Fruit fly (Drosophila melanogaster) whole organism, embryonic: Measurements from ENCODE around the gene Ldsdh1.

Source experiments
- Atf3 ChIP-seq: fragments of 200-800 bp; sonication (Bioruptor generic); optimal IDR thresholded peaks from 3 replicates; lab custom pipeline; 2016; ENCODE audit warnings: missing biosample characterization, missing genetic modification characterization
- Bteb2 ChIP-seq: fragments of 200-800 bp; sonication (Bioruptor generic); optimal IDR thresholded peaks from 2 replicates; lab custom pipeline; 2016; ENCODE audit warnings: missing biosample characterization, missing genetic modification characterization
- CG10366 ChIP-seq: fragments of 200-800 bp; sonication (Bioruptor generic); IDR thresholded peaks from 2 replicates; pipeline ENCODE4 v1.3.6; 2022; ENCODE audit warnings: missing biosample characterization, missing genetic modification characterization
- CG10565 ChIP-seq: fragments of 200-800 bp; sonication (Bioruptor generic); optimal IDR thresholded peaks from 3 replicates; lab custom pipeline; 2016; ENCODE audit warnings: missing biosample characterization, mild to moderate bottlenecking, missing genetic modification characterization
- CG10979 ChIP-seq: fragments of 200-800 bp; sonication (Bioruptor generic); optimal IDR thresholded peaks from 2 replicates; lab custom pipeline; 2018; ENCODE audit warnings: missing biosample characterization, mild to moderate bottlenecking, missing genetic modification characterization, moderate library complexity
- CG11560 ChIP-seq: fragments of 200-800 bp; sonication (Bioruptor generic); IDR thresholded peaks from 3 replicates; pipeline ENCODE4 v1.3.6; 2022; ENCODE audit warnings: missing biosample characterization, missing genetic modification characterization
- CG11695 ChIP-seq: fragments of 200-800 bp; sonication (Bioruptor generic); IDR thresholded peaks from 3 replicates; pipeline ENCODE4 v1.3.6; 2022; ENCODE audit warnings: missing biosample characterization, missing genetic modification characterization
- CG13775 ChIP-seq: fragments of 200-800 bp; sonication (Bioruptor generic); optimal IDR thresholded peaks from 3 replicates; lab custom pipeline; 2017; ENCODE audit warnings: missing biosample characterization, mild to moderate bottlenecking, missing genetic modification characterization
- CG14667 ChIP-seq: fragments of 200-800 bp; sonication (Bioruptor generic); IDR thresholded peaks from 2 replicates; pipeline ENCODE4 v1.3.6; 2022; ENCODE audit warnings: missing biosample characterization, missing genetic modification characterization
- CG1603 ChIP-seq: fragments of 200-800 bp; sonication (Bioruptor generic); optimal IDR thresholded peaks from 2 replicates; lab custom pipeline; 2019; ENCODE audit warnings: missing biosample characterization, mild to moderate bottlenecking, missing genetic modification characterization, moderate library complexity
- CG17568 ChIP-seq: fragments of 200-800 bp; sonication (Bioruptor generic); optimal IDR thresholded peaks from 2 replicates; lab custom pipeline; 2018; ENCODE audit warnings: missing biosample characterization, mild to moderate bottlenecking, missing genetic modification characterization, moderate library complexity
- CG18011 ChIP-seq: fragments of 200-800 bp; sonication (Bioruptor generic); optimal IDR thresholded peaks from 2 replicates; lab custom pipeline; 2017; ENCODE audit warnings: missing biosample characterization, missing genetic modification characterization, mild to moderate bottlenecking, moderate library complexity, missing genotype
- CG2678 ChIP-seq: fragments of 200-800 bp; sonication (Bioruptor generic); optimal IDR thresholded peaks from 3 replicates; lab custom pipeline; 2019; ENCODE audit warnings: missing biosample characterization, mild to moderate bottlenecking, missing genetic modification characterization, moderate library complexity
- CG4328 ChIP-seq: fragments of 200-800 bp; sonication (Bioruptor generic); optimal IDR thresholded peaks from 3 replicates; lab custom pipeline; 2017; ENCODE audit warnings: missing biosample characterization, missing genetic modification reagents, missing genetic modification characterization
- CG4730 ChIP-seq: fragments of 200-800 bp; sonication (Bioruptor generic); IDR thresholded peaks from 2 replicates; pipeline ENCODE4 v1.3.6; 2022; ENCODE audit warnings: missing biosample characterization, missing genetic modification characterization
- CG7372 ChIP-seq: fragments of 200-800 bp; sonication (Bioruptor generic); IDR thresholded peaks from 2 replicates; pipeline ENCODE4 v1.3.6; 2022; ENCODE audit warnings: missing biosample characterization, missing genetic modification characterization
- CHES-1-like ChIP-seq: fragments of 200-800 bp; sonication (Bioruptor generic); optimal IDR thresholded peaks from 2 replicates; lab custom pipeline; 2016; ENCODE audit warnings: missing biosample characterization, missing genetic modification characterization
- CkIIα-i1 ChIP-seq: fragments of 200-800 bp; sonication (Bioruptor generic); IDR thresholded peaks from 2 replicates; pipeline ENCODE4 v1.3.6; 2022; ENCODE audit warnings: missing biosample characterization, missing genetic modification characterization
- CrebB ChIP-seq: fragments of 200-800 bp; sonication (Bioruptor generic); optimal IDR thresholded peaks from 3 replicates; lab custom pipeline; 2018; ENCODE audit warnings: missing biosample characterization, mild to moderate bottlenecking, missing genetic modification characterization
- Dbx ChIP-seq: fragments of 200-800 bp; sonication (Bioruptor generic); IDR thresholded peaks from 3 replicates; pipeline ENCODE4 v1.3.6; 2022; ENCODE audit warnings: missing biosample characterization, missing genetic modification characterization
- Dip2 ChIP-seq: fragments of 200-800 bp; sonication (Bioruptor generic); IDR thresholded peaks from 2 replicates; pipeline ENCODE4 v1.3.6; 2022; ENCODE audit warnings: missing biosample characterization, missing genetic modification characterization
- GATAe ChIP-seq: fragments of 200-800 bp; sonication (Bioruptor generic); conservative IDR thresholded peaks from 2 replicates; pipeline ENCODE4 v1.3.6; 2022; ENCODE audit warnings: missing biosample characterization, missing genetic modification characterization
- HHEX ChIP-seq: fragments of 200-800 bp; sonication (Bioruptor generic); optimal IDR thresholded peaks from 3 replicates; lab custom pipeline; 2017; ENCODE audit warnings: missing biosample characterization, mild to moderate bottlenecking, missing genetic modification characterization, missing genetic modification reagents
- Hr51 ChIP-seq, 2 experiments: fragments of 200-800 bp; sonication (Bioruptor generic); optimal IDR thresholded peaks; 2 replicates in 1 of 2; 3 replicates in 1 of 2; lab custom pipeline; 2016 to 2018; ENCODE audit warnings: missing biosample characterization in 2 of 2, missing genetic modification characterization in 2 of 2, mild to moderate bottlenecking in 1 of 2, moderate library complexity in 1 of 2
- NfI ChIP-seq: fragments of 200-800 bp; sonication (Bioruptor generic); optimal IDR thresholded peaks from 3 replicates; lab custom pipeline; 2018; ENCODE audit warnings: missing biosample characterization, mild to moderate bottlenecking, missing genetic modification characterization, moderate library complexity
- Ravus ChIP-seq: fragments of 200-800 bp; sonication (Bioruptor generic); IDR thresholded peaks from 2 replicates; pipeline ENCODE4 v1.3.6; 2022; ENCODE audit warnings: missing biosample characterization, missing genetic modification characterization
- bcd ChIP-seq: fragments of 200-800 bp; sonication (Bioruptor generic); optimal IDR thresholded peaks from 2 replicates; lab custom pipeline; 2017; ENCODE audit warnings: missing biosample characterization, mild to moderate bottlenecking, missing genetic modification characterization
- br ChIP-seq: fragments of >200 bp; optimal IDR thresholded peaks from 2 replicates; lab custom pipeline; 2017
- en ChIP-seq: fragments of 200-800 bp; sonication (Bioruptor generic); optimal IDR thresholded peaks from 2 replicates; lab custom pipeline; 2016; ENCODE audit warnings: missing biosample characterization, missing genetic modification characterization
- esg ChIP-seq: fragments of 200-800 bp; sonication (Bioruptor generic); conservative IDR thresholded peaks from 2 replicates; pipeline ENCODE4 v1.3.6; 2022; ENCODE audit warnings: missing biosample characterization, missing genetic modification characterization
- ewg ChIP-seq: fragments of 200-800 bp; sonication (Bioruptor generic); optimal IDR thresholded peaks from 3 replicates; lab custom pipeline; 2017; ENCODE audit warnings: mild to moderate bottlenecking, missing biosample characterization, missing genetic modification reagents, missing genetic modification characterization
- fru ChIP-seq: fragments of >200 bp; optimal IDR thresholded peaks from 2 replicates; lab custom pipeline; 2017
- jigr1 ChIP-seq: fragments of 200-800 bp; sonication (Bioruptor generic); IDR thresholded peaks from 3 replicates; pipeline ENCODE4 v1.3.6; 2022; ENCODE audit warnings: missing biosample characterization, missing genetic modification characterization
- lilli ChIP-seq: fragments of 200-800 bp; sonication (Bioruptor generic); optimal IDR thresholded peaks from 3 replicates; lab custom pipeline; 2016; ENCODE audit warnings: missing biosample characterization, missing genetic modification characterization
- lov ChIP-seq, 2 experiments: fragments of 200-800 bp in 1 of 2; fragments of >200 bp in 1 of 2; sonication (Bioruptor generic) in 1 of 2; IDR thresholded peaks in 1 of 2; optimal IDR thresholded peaks in 1 of 2; 2 replicates in 1 of 2; 3 replicates in 1 of 2; pipeline versions ENCODE4 v1.3.6 to Lab custom; 2017 to 2022; ENCODE audit warnings: missing biosample characterization in 1 of 2, missing genetic modification characterization in 1 of 2
- otp ChIP-seq: fragments of 200-800 bp; sonication (Bioruptor generic); IDR thresholded peaks from 3 replicates; pipeline ENCODE4, ENCODE4 v1.3.6; 2022; ENCODE audit warnings: missing biosample characterization, missing genetic modification characterization
- pb ChIP-seq: fragments of 200-800 bp; sonication (Bioruptor generic); optimal IDR thresholded peaks from 3 replicates; lab custom pipeline; 2016; ENCODE audit warnings: missing biosample characterization, missing genetic modification characterization
- phol ChIP-seq: fragments of 200-800 bp; sonication (Bioruptor generic); optimal IDR thresholded peaks from 3 replicates; lab custom pipeline; 2018; ENCODE audit warnings: missing biosample characterization, mild to moderate bottlenecking, missing genetic modification characterization, moderate library complexity
- prd ChIP-seq, 3 experiments: fragments of >200 bp in 2 of 3; fragments of 200-800 bp in 1 of 3; sonication (Bioruptor generic) in 1 of 3; optimal IDR thresholded peaks in 2 of 3; IDR thresholded peaks in 1 of 3; 2 replicates in 2 of 3; 3 replicates in 1 of 3; pipeline versions ENCODE4 v1.3.6 to Lab custom; 2017 to 2022; ENCODE audit warnings: missing biosample characterization in 1 of 3, missing genetic modification characterization in 1 of 3
- pros ChIP-seq: fragments of 200-800 bp; sonication (Bioruptor generic); optimal IDR thresholded peaks from 3 replicates; lab custom pipeline; 2019; ENCODE audit warnings: missing biosample characterization, mild to moderate bottlenecking, missing genetic modification characterization, moderate library complexity
- pzg ChIP-seq: fragments of 200-800 bp; sonication (Bioruptor generic); optimal IDR thresholded peaks from 3 replicates; lab custom pipeline; 2018; ENCODE audit warnings: missing biosample characterization, mild to moderate bottlenecking, missing genetic modification characterization, moderate library complexity
- sc ChIP-seq, 3 experiments: fragments of >200 bp in 2 of 3; fragments of 200-800 bp in 1 of 3; sonication (Bioruptor generic) in 1 of 3; optimal IDR thresholded peaks; 2 replicates in 2 of 3; 3 replicates in 1 of 3; lab custom pipeline; 2017; ENCODE audit warnings: mild to moderate bottlenecking in 1 of 3, missing biosample characterization in 1 of 3, missing genetic modification characterization in 1 of 3, missing genetic modification reagents in 1 of 3
- sens ChIP-seq: fragments of 200-800 bp; sonication (Bioruptor generic); peaks from one replicate; lab custom pipeline; 2016; ENCODE audit warnings: missing biosample characterization, missing genetic modification characterization
- trem ChIP-seq: fragments of 200-800 bp; optimal IDR thresholded peaks from 3 replicates; lab custom pipeline; 2019; ENCODE audit warnings: missing biosample characterization, mild to moderate bottlenecking, missing genetic modification characterization, moderate library complexity
- ttk ChIP-seq: fragments of 200-800 bp; sonication (Bioruptor generic); IDR thresholded peaks from 2 replicates; pipeline ENCODE4 v2.1.2; 2022; ENCODE audit warnings: missing biosample characterization, missing genetic modification characterization
- vfl ChIP-seq: fragments of 200-800 bp; sonication (Bioruptor generic); optimal IDR thresholded peaks from 2 replicates; lab custom pipeline; 2016; ENCODE audit warnings: missing biosample characterization, missing genetic modification characterization
- yki ChIP-seq: fragments of >200 bp; optimal IDR thresholded peaks from 3 replicates; lab custom pipeline; 2018
- zen2 ChIP-seq: fragments of 200-800 bp; sonication (Bioruptor generic); IDR thresholded peaks from 3 replicates; pipeline ENCODE4 v1.3.6; 2022; ENCODE audit warnings: missing biosample characterization, missing genetic modification characterization; ENCODE audit not compliant: partially characterized antibody

The Ldsdh1 gene

dm6 chrX:8114476-8115342 lies 33.3 kb upstream of the Ldsdh1 start (continued):
- TF ChIP-seq yki (lab: Kevin White, UChicago): no peak
- peak; percentile 57 for TF ChIP-seq CG17568 (GFP tag; lab: Kevin White, UChicago)
- TF ChIP-seq GATAe: no peak
- peak; percentile 67 for TF ChIP-seq sens
- TF ChIP-seq pb (GFP tag; lab: Kevin White, UChicago): peak; percentile 41
- TF ChIP-seq NfI (GFP tag; lab: Kevin White, UChicago): peak; percentile 78
- TF ChIP-seq jigr1 (GFP tag; lab: Robert Waterston, UW): no peak
- no peak for TF ChIP-seq pzg (GFP tag; lab: Kevin White, UChicago)
- no peak for TF ChIP-seq fru (lab: Kevin White, UChicago)
- no peak for TF ChIP-seq CG10565
- peak; percentile 38 for TF ChIP-seq CG4328
- peak; percentile 64 for TF ChIP-seq esg (GFP tag; lab: Robert Waterston, UW)
- TF ChIP-seq Hr51 (GFP tag; optimal IDR thresholded peaks at IDR 0.05; lab: Kevin White, UChicago): peak; percentile 15 to 77
- no peak for TF ChIP-seq sc (optimal IDR thresholded peaks at IDR 0.05; lab: Kevin White, UChicago)
- TF ChIP-seq sc (GFP tag; optimal IDR thresholded peaks at IDR 0.05; lab: Kevin White, UChicago): no peak
- no peak for TF ChIP-seq ttk (GFP tag; lab: Robert Waterston, UW)
- peak; percentile 48 for TF ChIP-seq Bteb2 (GFP tag; lab: Kevin White, UChicago)
- peak; percentile 5 for TF ChIP-seq trem (tag; lab: Kevin White, UChicago)
- peak; percentile 38 for TF ChIP-seq CrebB (tag; lab: Kevin White, UChicago)
- TF ChIP-seq Ravus: no peak; the same call in 1 of the 2 replicates
- peak; percentile 43 for TF ChIP-seq CG10366 (GFP tag; lab: Robert Waterston, UW)
- peak; percentile 64 for TF ChIP-seq vfl (GFP tag; lab: Kevin White, UChicago)
- no peak for TF ChIP-seq ewg (GFP tag; lab: Kevin White, UChicago)
- no peak for TF ChIP-seq lov (optimal IDR thresholded peaks at IDR 0.05; lab: Kevin White, UChicago)
- no peak for TF ChIP-seq lov (GFP tag; IDR thresholded peaks at IDR 0.05; lab: Robert Waterston, UW)
- no peak for TF ChIP-seq zen2 (GFP tag; lab: Robert Waterston, UW)
- no peak for TF ChIP-seq CG14667
- no peak for TF ChIP-seq prd (optimal IDR thresholded peaks at IDR 0.05; lab: Kevin White, UChicago)
- peak; percentile 68 for TF ChIP-seq prd (GFP tag; IDR thresholded peaks at IDR 0.05; lab: Robert Waterston, UW)
- TF ChIP-seq phol: peak; percentile 55
- TF ChIP-seq en (GFP tag; lab: Kevin White, UChicago): no peak
- TF ChIP-seq pros: no peak
- TF ChIP-seq CHES-1-like: peak; percentile 31
- TF ChIP-seq CG1603 (tag; lab: Kevin White, UChicago): peak; percentile 45
- peak; percentile 70 for TF ChIP-seq HHEX (GFP tag; lab: Kevin White, UChicago)
- no peak for TF ChIP-seq CkIIα-i1 (GFP tag; lab: Robert Waterston, UW)
- TF ChIP-seq CG10979: peak; percentile 42
- peak; percentile 46 for TF ChIP-seq lilli (GFP tag; lab: Kevin White, UChicago)
- TF ChIP-seq CG4730 (GFP tag; lab: Robert Waterston, UW): no peak
- TF ChIP-seq CG11695 (GFP tag; lab: Robert Waterston, UW): peak; percentile 88
- peak; percentile 70 for TF ChIP-seq CG7372 (GFP tag; lab: Robert Waterston, UW)
- TF ChIP-seq CG11560 (tag; lab: Robert Waterston, UW): no peak
- no peak for TF ChIP-seq Atf3 (GFP tag; lab: Kevin White, UChicago)
- no peak for TF ChIP-seq otp (GFP tag; lab: Robert Waterston, UW)
- peak; percentile 55; the same call in 1 of the 3 replicates for TF ChIP-seq Dbx (GFP tag; lab: Robert Waterston, UW)
- peak; percentile 52 for TF ChIP-seq CG13775 (GFP tag; lab: Kevin White, UChicago)
- peak; percentile 0 for TF ChIP-seq CG18011 (GFP tag; lab: Kevin White, UChicago)
- no peak for TF ChIP-seq Dip2 (GFP tag; lab: Robert Waterston, UW)
- TF ChIP-seq br (lab: Kevin White, UChicago): no peak
- TF ChIP-seq bcd (GFP tag; lab: Kevin White, UChicago): peak; percentile 38
- TF ChIP-seq CG2678: peak; percentile 80
